Worm (Caenorhabditis elegans): Measurements from ENCODE around the gene C15C7.4.

The C15C7.4 gene

DNA sequence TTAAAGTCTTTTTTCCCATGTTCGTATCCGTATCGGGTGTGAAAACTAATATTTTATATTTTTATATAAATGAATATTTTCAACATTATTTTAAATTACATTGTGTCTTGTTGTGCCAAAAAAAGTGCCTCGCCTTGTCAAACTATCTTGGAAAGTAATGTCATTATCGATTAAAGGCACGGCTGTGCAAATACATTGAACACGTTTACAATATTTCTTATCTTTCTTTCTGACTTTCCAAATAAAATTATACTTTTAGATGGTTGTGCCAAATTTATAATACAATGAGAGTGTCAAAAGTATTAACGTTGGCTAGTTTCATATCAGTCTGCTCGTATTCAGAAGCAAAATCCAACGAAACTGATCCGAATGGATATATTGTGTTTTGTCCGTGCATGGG lies 20.2 kb downstream of the C15C7.4 start, which contains the start of gene pfut-1:
pfut-1 (plus strand) TSS at position 258 of the 400 bp plus-strand sequence.
- TF ChIP-seq ccch-3 (GFP tag; optimal IDR thresholded peaks at IDR 0.05), result no peak
- TF ChIP-seq Y53F4B.3 (GFP tag; IDR thresholded peaks at IDR 0.05), result no peak
- no peak for TF ChIP-seq ztf-28 (GFP tag; IDR thresholded peaks at IDR 0.05)
- no peak for TF ChIP-seq C06A6.2 (GFP tag; conservative IDR thresholded peaks at IDR 0.05)
- peak; percentile 24 for TF ChIP-seq nhr-80 (tag; optimal IDR thresholded peaks at IDR 0.05)
- no peak for TF ChIP-seq lag-1 (GFP tag; IDR thresholded peaks at IDR 0.05)
- no peak for TF ChIP-seq F22D6.2 (tag; optimal IDR thresholded peaks at IDR 0.05)
- TF ChIP-seq let-607 (tag; optimal IDR thresholded peaks at IDR 0.05), result peak in 1 of 2 experiments; percentile 23
- TF ChIP-seq ztf-26 (tag; optimal IDR thresholded peaks at IDR 0.05), result no peak
- TF ChIP-seq sdz-38 (tag; optimal IDR thresholded peaks at IDR 0.05), result no peak
- no peak for TF ChIP-seq B0035.1 (tag; optimal IDR thresholded peaks at IDR 0.05)
- no peak for TF ChIP-seq madf-6 (GFP tag; IDR thresholded peaks at IDR 0.05)

DNA sequence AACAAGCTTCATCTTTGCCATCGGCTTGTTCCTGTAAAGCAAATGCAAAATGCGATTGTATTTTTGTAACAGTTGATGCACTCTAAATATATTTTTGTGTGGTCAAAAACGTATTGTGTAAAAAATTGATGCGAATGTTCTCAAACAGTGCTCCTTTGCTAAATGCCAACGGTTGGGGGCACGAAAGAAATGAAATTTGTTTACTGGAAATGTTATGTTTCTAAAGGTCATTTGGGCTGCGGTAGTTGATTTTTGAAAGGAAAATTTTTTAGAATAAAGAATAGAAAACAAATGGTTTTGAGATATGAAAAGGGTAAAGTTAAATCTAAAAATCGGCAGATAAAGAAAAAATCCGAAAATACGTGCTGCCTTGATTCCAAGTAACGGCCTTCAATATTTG lies 25.1 kb downstream of the C15C7.4 start, which contains the start of gene C15C7.6:
C15C7.6 (minus strand) TSS at position 101 of the 400 bp plus-strand sequence.
- TF ChIP-seq attf-3 (GFP tag; conservative IDR thresholded peaks at IDR 0.05) (no peak), let-607 (tag; optimal IDR thresholded peaks at IDR 0.05) (no peak), attf-5 (GFP tag; optimal IDR thresholded peaks at IDR 0.05) (no peak), ceh-91 (GFP tag; IDR thresholded peaks at IDR 0.05) (no peak), pbrm-1 (GFP tag; IDR thresholded peaks at IDR 0.05) (no peak), lsy-27 (tag; optimal IDR thresholded peaks at IDR 0.05; ENCODE audit: borderline replicate concordance, insufficient read depth) (no peak), ztf-3 (GFP tag; optimal IDR thresholded peaks at IDR 0.05) (no peak), nhr-27 (tag; optimal IDR thresholded peaks at IDR 0.05) (no peak), efl-1 (GFP tag; optimal IDR thresholded peaks at IDR 0.05) (no peak), C17E4.6 (GFP tag; IDR thresholded peaks at IDR 0.05) (no peak), K12H6.12 (tag; optimal IDR thresholded peaks at IDR 0.05) (no peak)

DNA sequence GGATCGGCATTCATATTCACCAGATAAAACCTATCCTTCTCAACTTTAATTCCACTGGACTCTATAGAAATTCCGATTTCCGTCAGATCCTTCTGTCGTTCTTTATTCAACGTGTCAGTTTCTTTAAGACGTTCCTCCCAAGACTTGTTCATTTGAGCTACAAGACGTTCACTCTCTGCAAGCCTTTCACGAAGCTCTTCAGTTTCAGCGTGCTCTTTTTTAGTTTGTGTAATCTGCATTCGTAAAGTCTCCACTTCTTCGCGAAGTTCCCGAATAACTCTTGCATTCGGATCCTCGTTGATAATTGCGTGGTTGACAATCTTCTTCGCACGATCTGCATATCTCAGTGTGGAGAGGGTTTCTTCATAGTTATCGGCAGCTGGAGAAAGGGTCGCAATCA lies 31.4 kb downstream of the C15C7.4 start:
- TF ChIP-seq aptf-3 (GFP tag; IDR thresholded peaks at IDR 0.05) (no peak), bed-1 (GFP tag; IDR thresholded peaks at IDR 0.05) (no peak), ama-1 (optimal IDR thresholded peaks at IDR 0.05) (no peak), ama-1 (GFP tag; optimal IDR thresholded peaks at IDR 0.05) (no peak), F22D6.2 (tag; optimal IDR thresholded peaks at IDR 0.05) (no peak), chd-7 (tag; optimal IDR thresholded peaks at IDR 0.05) (no peak), lag-1 (GFP tag; IDR thresholded peaks at IDR 0.05) (no peak), F57C9.4 (tag; optimal IDR thresholded peaks at IDR 0.05) (no peak), F57A8.1 (GFP tag; optimal IDR thresholded peaks at IDR 0.05) (no peak), mxl-1 (tag; optimal IDR thresholded peaks at IDR 0.05) (no peak), F39B2.1 (GFP tag; IDR thresholded peaks at IDR 0.05) (no peak), ztf-25 (GFP tag; IDR thresholded peaks at IDR 0.05) (no peak), Y53F4B.3 (GFP tag; IDR thresholded peaks at IDR 0.05) (no peak), Y67H2A.10 (GFP tag; conservative IDR thresholded peaks at IDR 0.05) (no peak), K11D2.4 (GFP tag; IDR thresholded peaks at IDR 0.05) (no peak)

DNA sequence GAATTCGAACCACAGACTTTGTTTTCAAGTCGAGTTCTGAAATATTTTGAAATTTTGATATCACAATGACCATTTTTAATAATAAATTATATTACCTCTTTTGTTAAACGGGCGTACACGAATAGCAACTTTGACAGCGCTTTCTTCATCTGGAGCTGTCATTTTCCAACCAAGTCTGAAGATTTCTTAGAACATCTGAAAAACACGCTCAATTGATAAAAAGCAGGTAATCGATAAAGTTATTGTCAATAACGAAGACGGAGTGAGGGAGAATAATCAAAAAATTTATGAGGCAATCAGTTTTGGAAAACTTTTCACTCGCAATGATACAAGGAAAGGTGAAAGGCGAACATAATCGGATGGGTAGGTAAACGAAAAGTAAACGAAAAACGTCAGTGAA lies 33.1 kb downstream of the C15C7.4 start, which contains the start of gene klp-4:
klp-4 (minus strand) TSS at position 201 of the 400 bp plus-strand sequence.
- TF ChIP-seq B0035.1 (tag; optimal IDR thresholded peaks at IDR 0.05) (no peak), rec-8 (tag; optimal IDR thresholded peaks at IDR 0.05) (no peak), F39B2.1 (GFP tag; IDR thresholded peaks at IDR 0.05) (no peak), ztf-18 (tag; optimal IDR thresholded peaks at IDR 0.05) (no peak), ZK185.1 (tag; optimal IDR thresholded peaks at IDR 0.05; ENCODE audit: poor library complexity, severe bottlenecking) (no peak), attf-5 (GFP tag; optimal IDR thresholded peaks at IDR 0.05) (no peak), F33H1.4 (GFP tag; IDR thresholded peaks at IDR 0.05) (no peak), tlf-1 (GFP tag; optimal IDR thresholded peaks at IDR 0.05) (no peak), F10E7.11 (tag; optimal IDR thresholded peaks at IDR 0.05) (no peak), mcd-1 (GFP tag; IDR thresholded peaks at IDR 0.05) (no peak), snpc-3.4 (tag; optimal IDR thresholded peaks at IDR 0.05) (no peak), ceh-40 (GFP tag; IDR thresholded peaks at IDR 0.05) (no peak), B0336.3 (GFP tag; IDR thresholded peaks at IDR 0.05) (no peak), ceh-91 (GFP tag; IDR thresholded peaks at IDR 0.05) (no peak), let-607 (tag; optimal IDR thresholded peaks at IDR 0.05) (no peak), ceh-27 (GFP tag; optimal IDR thresholded peaks at IDR 0.05) (no peak), hmg-20 (GFP tag; IDR thresholded peaks at IDR 0.05) (no peak)
